Worm (Caenorhabditis elegans): ENCODE data around the gene myo-6.
A peak's percentile ranks its signal among the peaks of the same experiment; 100 is the strongest.

myo-6 gene

ce11 chrIII:13465918-13466592 is 56.5 kb downstream of the myo-6 start, which contains the start of gene cdk-5 (continued):
- TF ChIP-seq nhr-237 (tag; optimal IDR thresholded peaks at IDR 0.05) (peak; percentile 55), egl-27 (tag; optimal IDR thresholded peaks at IDR 0.05) (no peak), lin-13 (GFP tag; optimal IDR thresholded peaks at IDR 0.05) (peak; percentile 90), pax-3 (tag; optimal IDR thresholded peaks at IDR 0.05) (peak; percentile 83), fkh-10 (GFP tag; optimal IDR thresholded peaks at IDR 0.05) (peak; percentile 58), C16A3.4 (tag; optimal IDR thresholded peaks at IDR 0.05) (peak; percentile 95), fos-1 (tag; optimal IDR thresholded peaks at IDR 0.05) (peak; percentile 93), lsy-2 (tag; optimal IDR thresholded peaks at IDR 0.05) (peak; percentile 97 to 98), ces-1 (GFP tag; optimal IDR thresholded peaks at IDR 0.05) (no peak), ceh-63 (GFP tag; optimal IDR thresholded peaks at IDR 0.05) (no peak), sox-4 (tag; optimal IDR thresholded peaks at IDR 0.05) (peak; percentile 82), nhr-28 (tag; optimal IDR thresholded peaks at IDR 0.05) (no peak), nhr-19 (GFP tag; conservative IDR thresholded peaks at IDR 0.05) (peak; percentile 95), unc-98 (GFP tag; IDR thresholded peaks at IDR 0.05) (no peak; the same call in 1 of the 2 replicates), dsc-1 (tag; optimal IDR thresholded peaks at IDR 0.05) (peak; percentile 97), efl-3 (GFP tag; optimal IDR thresholded peaks at IDR 0.05) (no peak), elt-2 (tag; optimal IDR thresholded peaks at IDR 0.05) (peak; percentile 75), C04F5.9 (tag; optimal IDR thresholded peaks at IDR 0.05) (peak; percentile 66), mdl-1 (tag; optimal IDR thresholded peaks at IDR 0.05) (peak in 1 of 2 experiments; percentile 87), ama-1 (optimal IDR thresholded peaks at IDR 0.05) (peak; percentile 93), lin-15B (tag; optimal IDR thresholded peaks at IDR 0.05) (peak; percentile 82), snpc-4 (tag; optimal IDR thresholded peaks at IDR 0.05) (peak; percentile 87), fkh-4 (tag; optimal IDR thresholded peaks at IDR 0.05; ENCODE audit: borderline replicate concordance) (peak; percentile 70), ztf-11 (tag; optimal IDR thresholded peaks at IDR 0.05) (peak in 1 of 2 experiments; percentile 78), ets-5 (GFP tag; IDR thresholded peaks at IDR 0.05) (no peak), blmp-1 (tag; optimal IDR thresholded peaks at IDR 0.05) (peak; percentile 91), egl-13 (tag; optimal IDR thresholded peaks at IDR 0.05) (peak; percentile 87), Y116A8C.19 (tag; optimal IDR thresholded peaks at IDR 0.05; ENCODE audit: borderline replicate concordance) (no peak), ztf-4 (tag; optimal IDR thresholded peaks at IDR 0.05) (peak; percentile 84), nhr-71 (tag; optimal IDR thresholded peaks at IDR 0.05) (peak; percentile 98), zip-4 (GFP tag; optimal IDR thresholded peaks at IDR 0.05) (peak; percentile 86), tbx-2 (tag; optimal IDR thresholded peaks at IDR 0.05) (peak; percentile 97), swsn-7 (tag; optimal IDR thresholded peaks at IDR 0.05) (peak; percentile 97), aly-2 (tag; optimal IDR thresholded peaks at IDR 0.05) (peak; percentile 96), lin-39 (tag; optimal IDR thresholded peaks at IDR 0.05) (peak; percentile 97), zag-1 (tag; optimal IDR thresholded peaks at IDR 0.05) (peak; percentile 83), nhr-12 (tag; optimal IDR thresholded peaks at IDR 0.05) (peak; percentile 33), nhr-20 (tag; optimal IDR thresholded peaks at IDR 0.05) (peak; percentile 95), efl-1 (optimal IDR thresholded peaks at IDR 0.05) (peak; percentile 90 to 94), efl-1 (GFP tag; optimal IDR thresholded peaks at IDR 0.05 in 1 of 2) (peak; percentile 88 to 99), C34B4.2 (tag; optimal IDR thresholded peaks at IDR 0.05) (no peak), mab-9 (GFP tag; IDR thresholded peaks at IDR 0.05) (peak; percentile 81), fkh-8 (tag; optimal IDR thresholded peaks at IDR 0.05) (peak; percentile 83), hpl-2 (GFP tag; optimal IDR thresholded peaks at IDR 0.05) (peak; percentile 83), unc-30 (tag; optimal IDR thresholded peaks at IDR 0.05) (peak; percentile 84), aha-1 (tag; optimal IDR thresholded peaks at IDR 0.05) (peak; percentile 72), nhr-77 (tag; optimal IDR thresholded peaks at IDR 0.05) (peak; percentile 81), ceh-88 (GFP tag; IDR thresholded peaks at IDR 0.05) (peak; percentile 58), mep-1 (tag; optimal IDR thresholded peaks at IDR 0.05) (peak; percentile 99), grh-1 (GFP tag; IDR thresholded peaks at IDR 0.05) (peak; percentile 87), nhr-47 (tag; optimal IDR thresholded peaks at IDR 0.05) (peak; percentile 98), nhr-11 (tag; optimal IDR thresholded peaks at IDR 0.05) (peak; percentile 76), rnt-1 (tag; optimal IDR thresholded peaks at IDR 0.05) (peak; percentile 94)
